Worm (Caenorhabditis elegans) whole organism, young adult: ENCODE data around the gene srxa-10.

ENCODE experiments used
- B0019.2 ChIP-seq: fragments of 200-800 bp; sonication (Bioruptor generic); conservative IDR thresholded peaks from 2 replicates; pipeline ENCODE4 v1.3.6; 2022; ENCODE audit warnings: missing genetic modification reagents, missing genetic modification characterization, missing compliant biosample characterization
- B0035.1 ChIP-seq: sonication (generic microtip); optimal IDR thresholded peaks from 2 replicates; lab custom pipeline; 2016; ENCODE audit warnings: missing genetic modification characterization, mild to moderate bottlenecking, missing compliant biosample characterization, missing genotype, missing genetic modification reagents
- D2030.7 ChIP-seq: fragments of 200-800 bp; sonication (Bioruptor generic); IDR thresholded peaks from 2 replicates; pipeline ENCODE4 v1.3.6; 2022; ENCODE audit warnings: missing genetic modification reagents, missing genetic modification characterization, missing compliant biosample characterization
- F23B12.7 ChIP-seq: sonication (generic microtip); optimal IDR thresholded peaks from 2 replicates; lab custom pipeline; 2017; ENCODE audit warnings: missing genetic modification characterization, mild to moderate bottlenecking, missing compliant biosample characterization, antibody characterized with exemption, moderate library complexity; ENCODE audit not compliant: insufficient read depth
- F33H1.4 ChIP-seq: fragments of 200-800 bp; sonication (Bioruptor generic); IDR thresholded peaks from 2 replicates; pipeline ENCODE4 v1.3.6; 2022; ENCODE audit warnings: missing genetic modification reagents, missing genetic modification characterization, missing compliant biosample characterization
- F49E8.2 ChIP-seq: sonication (generic microtip); optimal IDR thresholded peaks from 3 replicates; lab custom pipeline; 2017; ENCODE audit warnings: missing genetic modification characterization, mild to moderate bottlenecking, missing compliant biosample characterization, antibody characterized with exemption, moderate library complexity; ENCODE audit not compliant: insufficient read depth
- F57C9.4 ChIP-seq: sonication (generic microtip); optimal IDR thresholded peaks from 2 replicates; lab custom pipeline; 2017; ENCODE audit warnings: mild to moderate bottlenecking, missing genetic modification characterization, missing compliant biosample characterization
- T26A5.8 ChIP-seq: sonication (generic microtip); optimal IDR thresholded peaks from 2 replicates; lab custom pipeline; 2016; ENCODE audit warnings: missing genetic modification characterization, missing compliant biosample characterization
- Y53G8AR.9 ChIP-seq: fragments of 200-800 bp; sonication (Bioruptor generic); conservative IDR thresholded peaks from 2 replicates; pipeline ENCODE4 v1.3.6; 2022; ENCODE audit warnings: missing genetic modification reagents, missing genetic modification characterization, missing compliant biosample characterization
- ama-1 ChIP-seq, 3 experiments: fragments of 150-350 bp in 1 of 3; sonication (generic microtip) in 2 of 3; optimal IDR thresholded peaks; 2 replicates each; lab custom pipeline; 2014 to 2018; ENCODE audit warnings: missing biosample characterization in 2 of 3, missing genetic modification characterization in 2 of 3, missing genetic modification reagents in 2 of 3
- aptf-2 ChIP-seq: fragments of 200-800 bp; sonication (Bioruptor generic); conservative IDR thresholded peaks from 2 replicates; pipeline ENCODE4 v1.3.6; 2022; ENCODE audit warnings: missing genetic modification reagents, missing genetic modification characterization, missing compliant biosample characterization
- athp-1 ChIP-seq: sonication (generic microtip); optimal IDR thresholded peaks from 2 replicates; lab custom pipeline; 2017; ENCODE audit warnings: mild to moderate bottlenecking, missing genetic modification characterization, missing compliant biosample characterization
- attf-3 ChIP-seq: fragments of 200-800 bp; sonication (Bioruptor generic); conservative IDR thresholded peaks from 2 replicates; pipeline ENCODE4 v1.3.6; 2022; ENCODE audit warnings: missing genetic modification reagents, missing genetic modification characterization, missing compliant biosample characterization
- bed-2 ChIP-seq: fragments of 200-800 bp; sonication (Bioruptor generic); IDR thresholded peaks from 2 replicates; pipeline ENCODE4 v1.3.6; 2022; ENCODE audit warnings: missing genetic modification reagents, missing genetic modification characterization, missing compliant biosample characterization
- ccch-3 ChIP-seq: fragments of 200-800 bp; sonication (Bioruptor generic); optimal IDR thresholded peaks from 2 replicates; lab custom pipeline; 2018; ENCODE audit warnings: mild to moderate bottlenecking, missing genetic modification characterization, missing compliant biosample characterization
- ceh-100 ChIP-seq: fragments of 200-800 bp; sonication (Bioruptor generic); IDR thresholded peaks from 2 replicates; pipeline ENCODE4 v1.3.6; 2022; ENCODE audit warnings: missing genetic modification reagents, missing genetic modification characterization, missing compliant biosample characterization
- ceh-40 ChIP-seq: fragments of 200-800 bp; sonication (Bioruptor generic); IDR thresholded peaks from 2 replicates; pipeline ENCODE4 v1.3.6; 2022; ENCODE audit warnings: missing genetic modification characterization, missing compliant biosample characterization
- ceh-79 ChIP-seq: sonication (generic microtip); optimal IDR thresholded peaks from 2 replicates; lab custom pipeline; 2017; ENCODE audit warnings: mild to moderate bottlenecking, missing genetic modification characterization, missing compliant biosample characterization
- chd-7 ChIP-seq: sonication (generic microtip); optimal IDR thresholded peaks from 2 replicates; lab custom pipeline; 2016; ENCODE audit warnings: mild to moderate bottlenecking, missing genetic modification characterization, moderate library complexity, missing compliant biosample characterization
- die-1 ChIP-seq: sonication (generic microtip); optimal IDR thresholded peaks from 2 replicates; lab custom pipeline; 2016; ENCODE audit warnings: missing genotype, mild to moderate bottlenecking, missing genetic modification characterization, missing compliant biosample characterization
- dox-1 ChIP-seq: fragments of 200-800 bp; sonication (Bioruptor generic); IDR thresholded peaks from 2 replicates; pipeline ENCODE4 v1.3.6; 2022; ENCODE audit warnings: missing genetic modification reagents, missing genetic modification characterization, missing compliant biosample characterization
- dpff-1 ChIP-seq: sonication (generic microtip); optimal IDR thresholded peaks from 2 replicates; lab custom pipeline; 2017; ENCODE audit warnings: mild to moderate bottlenecking, missing genetic modification characterization, missing compliant biosample characterization
- efl-1 ChIP-seq: fragments of 150-350 bp; optimal IDR thresholded peaks from 2 replicates; lab custom pipeline; 2014; ENCODE audit warnings: missing biosample characterization, missing genetic modification reagents, missing genetic modification characterization
- ekl-4 ChIP-seq: fragments of 200-800 bp; sonication (Bioruptor generic); IDR thresholded peaks from 2 replicates; pipeline ENCODE4 v1.3.6; 2022; ENCODE audit warnings: missing genetic modification reagents, missing genetic modification characterization, missing compliant biosample characterization
- ets-4 ChIP-seq: fragments of 200-800 bp; sonication (Bioruptor generic); optimal IDR thresholded peaks from 2 replicates; lab custom pipeline; 2018; ENCODE audit warnings: mild to moderate bottlenecking, missing genetic modification characterization, missing compliant biosample characterization
- gei-17 ChIP-seq: fragments of 200-800 bp; sonication (Bioruptor generic); optimal IDR thresholded peaks from 2 replicates; lab custom pipeline; 2018; ENCODE audit warnings: mild to moderate bottlenecking, missing genetic modification characterization, missing compliant biosample characterization
- him-1 ChIP-seq: sonication (generic microtip); optimal IDR thresholded peaks from 2 replicates; lab custom pipeline; 2016; ENCODE audit warnings: missing genotype, missing genetic modification reagents, missing genetic modification characterization, missing compliant biosample characterization
- hmg-20 ChIP-seq: fragments of 200-800 bp; sonication (Bioruptor generic); IDR thresholded peaks from 2 replicates; pipeline ENCODE4 v1.3.6; 2022; ENCODE audit warnings: missing genetic modification reagents, missing genetic modification characterization, missing compliant biosample characterization
- hrde-1 ChIP-seq: sonication (generic microtip); optimal IDR thresholded peaks from 2 replicates; lab custom pipeline; 2016; ENCODE audit warnings: missing genetic modification characterization, mild to moderate bottlenecking, missing compliant biosample characterization, moderate library complexity, missing genotype, missing genetic modification reagents, borderline replicate concordance
- hsf-1 ChIP-seq: fragments of 200-800 bp; sonication (Bioruptor generic); IDR thresholded peaks from 2 replicates; pipeline ENCODE4 v1.3.6; 2022; ENCODE audit warnings: missing genetic modification reagents, missing genetic modification characterization, missing compliant biosample characterization
- let-607 ChIP-seq, 2 experiments: fragments of 200-800 bp in 1 of 2; sonication (Bioruptor generic) in 1 of 2; sonication (generic microtip) in 1 of 2; optimal IDR thresholded peaks; 2 replicates each; lab custom pipeline; 2016 to 2018; ENCODE audit warnings: mild to moderate bottlenecking in 2 of 2, missing compliant biosample characterization in 2 of 2, missing genetic modification characterization in 2 of 2, moderate library complexity in 2 of 2, missing genotype in 1 of 2
- lin-26 ChIP-seq: fragments of 200-800 bp; sonication (Bioruptor generic); IDR thresholded peaks from 2 replicates; pipeline ENCODE4 v1.3.6; 2022; ENCODE audit warnings: missing genetic modification reagents, missing genetic modification characterization, missing compliant biosample characterization
- lin-35 ChIP-seq, 3 experiments: fragments of 150-350 bp in 2 of 3; sonication (generic microtip) in 1 of 3; optimal IDR thresholded peaks; 2 replicates each; lab custom pipeline; 2014 to 2018; ENCODE audit warnings: missing biosample characterization in 3 of 3, missing genetic modification characterization in 3 of 3, missing genetic modification reagents in 3 of 3
- madf-10 ChIP-seq: sonication (generic microtip); optimal IDR thresholded peaks from 2 replicates; lab custom pipeline; 2016; ENCODE audit warnings: mild to moderate bottlenecking, missing genetic modification characterization, missing compliant biosample characterization
- mel-28 ChIP-seq: sonication (generic microtip); optimal IDR thresholded peaks from 2 replicates; lab custom pipeline; 2016; ENCODE audit warnings: borderline replicate concordance, mild to moderate bottlenecking, missing genetic modification characterization, missing compliant biosample characterization
- mes-4 ChIP-seq: sonication (generic microtip); optimal IDR thresholded peaks from 2 replicates; lab custom pipeline; 2016; ENCODE audit warnings: missing genotype, missing genetic modification characterization, missing compliant biosample characterization
- nfyb-1 ChIP-seq: fragments of 200-800 bp; sonication (Bioruptor generic); IDR thresholded peaks from 2 replicates; pipeline ENCODE4 v1.3.6; 2022; ENCODE audit warnings: missing genetic modification reagents, missing genetic modification characterization, missing compliant biosample characterization
- nhr-120 ChIP-seq: fragments of 200-800 bp; sonication (Bioruptor generic); IDR thresholded peaks from 2 replicates; pipeline ENCODE4 v1.3.6; 2022; ENCODE audit warnings: missing genetic modification characterization, missing compliant biosample characterization
- nhr-179 ChIP-seq: sonication (generic microtip); optimal IDR thresholded peaks from 2 replicates; lab custom pipeline; 2016; ENCODE audit warnings: mild to moderate bottlenecking, missing genetic modification characterization, missing compliant biosample characterization
- rec-8 ChIP-seq, 2 experiments: sonication (generic microtip); optimal IDR thresholded peaks; 2 replicates each; lab custom pipeline; 2016; ENCODE audit warnings: mild to moderate bottlenecking in 2 of 2, missing genetic modification characterization in 2 of 2, missing genetic modification reagents in 2 of 2, missing genotype in 2 of 2, missing biosample characterization in 1 of 2, missing compliant biosample characterization in 1 of 2, moderate library complexity in 1 of 2
- snpc-1.1 ChIP-seq: sonication (generic microtip); optimal IDR thresholded peaks from 2 replicates; lab custom pipeline; 2017; ENCODE audit warnings: missing genetic modification characterization, mild to moderate bottlenecking, missing compliant biosample characterization, antibody characterized with exemption, moderate library complexity, missing genotype, missing genetic modification reagents; ENCODE audit not compliant: insufficient read depth
- snpc-1.3 ChIP-seq: sonication (generic microtip); optimal IDR thresholded peaks from 2 replicates; lab custom pipeline; 2017; ENCODE audit warnings: missing genetic modification characterization, mild to moderate bottlenecking, missing compliant biosample characterization, antibody characterized with exemption, moderate library complexity, missing genotype, missing genetic modification reagents; ENCODE audit not compliant: insufficient read depth
- tbp1 ChIP-seq: fragments of 200-800 bp; sonication (Bioruptor generic); optimal IDR thresholded peaks from 2 replicates; lab custom pipeline; 2018; ENCODE audit warnings: mild to moderate bottlenecking, missing genetic modification characterization, missing compliant biosample characterization
- tbx-9 ChIP-seq: sonication (generic microtip); optimal IDR thresholded peaks from 2 replicates; lab custom pipeline; 2016; ENCODE audit warnings: borderline replicate concordance, missing genetic modification characterization, inconsistent platforms, missing compliant biosample characterization
- tlf-1 ChIP-seq: fragments of 200-800 bp; sonication (Bioruptor generic); optimal IDR thresholded peaks from 2 replicates; lab custom pipeline; 2018; ENCODE audit warnings: mild to moderate bottlenecking, missing genetic modification characterization, missing compliant biosample characterization
- unc-62 ChIP-seq: fragments of 150-350 bp; optimal IDR thresholded peaks from 2 replicates; lab custom pipeline; 2014; ENCODE audit warnings: missing biosample characterization, missing genetic modification reagents, missing genetic modification characterization
- zim-3 ChIP-seq: sonication (generic microtip); optimal IDR thresholded peaks from 2 replicates; lab custom pipeline; 2017; ENCODE audit warnings: mild to moderate bottlenecking, missing genetic modification characterization, moderate library complexity, missing compliant biosample characterization

Gene srxa-10

DNA sequence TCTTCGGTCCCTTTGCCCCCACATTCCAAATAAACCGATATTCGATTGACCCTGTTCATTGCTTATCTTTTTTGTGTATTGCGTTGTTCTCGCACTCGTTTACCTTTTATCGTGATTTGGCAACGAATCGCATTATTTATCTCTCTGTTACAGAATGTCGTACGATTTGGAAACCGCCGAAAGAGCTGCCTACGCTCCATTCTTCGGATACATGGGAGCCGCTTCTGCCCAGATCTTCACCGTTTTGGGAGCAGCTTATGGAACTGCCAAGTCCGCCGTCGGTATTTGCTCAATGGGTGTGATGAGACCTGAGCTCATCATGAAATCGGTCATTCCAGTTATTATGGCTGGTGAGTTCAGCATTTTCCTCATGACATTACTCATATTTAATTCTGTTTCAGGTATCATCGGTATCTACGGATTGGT, 14.3 kb downstream of the srxa-10 start, which contains the start of gene vha-2 (continued):
- TF ChIP-seq ama-1 (optimal IDR thresholded peaks at IDR 0.05; lab: Kevin White, UChicago), result no peak
- peak in 1 of 2 experiments; percentile 10 for TF ChIP-seq ama-1 (GFP tag; optimal IDR thresholded peaks at IDR 0.05; lab: Kevin White, UChicago)
- TF ChIP-seq ekl-4 (GFP tag; lab: Robert Waterston, UW), result peak; percentile 80
- TF ChIP-seq hrde-1 (tag; lab: Kevin White, UChicago), result peak; percentile 79
- TF ChIP-seq ceh-40 (GFP tag; lab: Robert Waterston, UW), result 0 out of 2 replicates have a peak, but pooled peaks have one; percentile 8
- no peak for TF ChIP-seq mel-28 (tag; lab: Kevin White, UChicago)
- TF ChIP-seq tbx-9, result no peak
- TF ChIP-seq snpc-1.3 (tag; lab: Kevin White, UChicago), result no peak
- TF ChIP-seq F57C9.4, result no peak
- no peak for TF ChIP-seq lin-35 (GFP tag; optimal IDR thresholded peaks at IDR 0.05; lab: Kevin White, UChicago)
- TF ChIP-seq B0035.1 (tag; lab: Kevin White, UChicago), result peak; percentile 55
- peak; percentile 77 for TF ChIP-seq athp-1 (tag; lab: Kevin White, UChicago)
- TF ChIP-seq lin-26 (GFP tag; lab: Robert Waterston, UW), result no peak
- TF ChIP-seq Y53G8AR.9 (GFP tag; lab: Robert Waterston, UW), result peak; percentile 80
- no peak for TF ChIP-seq aptf-2 (GFP tag; lab: Robert Waterston, UW)
- peak; percentile 31 for TF ChIP-seq dox-1
- TF ChIP-seq T26A5.8 (tag; lab: Kevin White, UChicago), result peak; percentile 30
- no peak for TF ChIP-seq snpc-1.1
- peak; percentile 66 for TF ChIP-seq ets-4
- TF ChIP-seq efl-1 (GFP tag; lab: Kevin White, UChicago), result no peak
- TF ChIP-seq ccch-3 (GFP tag; lab: Kevin White, UChicago), result no peak
- TF ChIP-seq ceh-79 (tag; lab: Kevin White, UChicago), result peak; percentile 53
- TF ChIP-seq dpff-1 (tag; lab: Kevin White, UChicago), result peak; percentile 11
- no peak for TF ChIP-seq nhr-120 (GFP tag; lab: Robert Waterston, UW)
- TF ChIP-seq F23B12.7 (tag; lab: Kevin White, UChicago), result no peak
- TF ChIP-seq nhr-179 (tag; lab: Kevin White, UChicago), result no peak
- peak; percentile 58 for TF ChIP-seq chd-7 (tag; lab: Kevin White, UChicago)
- TF ChIP-seq unc-62, result no peak
- no peak for TF ChIP-seq him-1 (tag; lab: Kevin White, UChicago)
- TF ChIP-seq tbp1 (GFP tag; lab: Kevin White, UChicago), result peak; percentile 31
- no peak for TF ChIP-seq B0019.2
- peak; percentile 23 for TF ChIP-seq madf-10
- no peak for TF ChIP-seq ceh-100 (GFP tag; lab: Robert Waterston, UW)
- TF ChIP-seq hmg-20 (GFP tag; lab: Robert Waterston, UW), result no peak
- no peak for TF ChIP-seq mes-4 (tag; lab: Kevin White, UChicago)
- TF ChIP-seq tlf-1 (GFP tag; lab: Kevin White, UChicago), result peak; percentile 76
- no peak for TF ChIP-seq gei-17
- TF ChIP-seq hsf-1 (GFP tag; lab: Robert Waterston, UW), result peak; percentile 76
- no peak; the same call in 1 of the 2 replicates for TF ChIP-seq F33H1.4 (GFP tag; lab: Robert Waterston, UW)
- peak; percentile 54 for TF ChIP-seq F49E8.2 (tag; lab: Kevin White, UChicago)
- no peak for TF ChIP-seq rec-8 (tag; optimal IDR thresholded peaks at IDR 0.05; lab: Kevin White, UChicago)
- peak; percentile 10; the same call in 1 of the 2 replicates for TF ChIP-seq D2030.7 (GFP tag; lab: Robert Waterston, UW)
- no peak for TF ChIP-seq bed-2 (GFP tag; lab: Robert Waterston, UW)
- TF ChIP-seq nfyb-1 (GFP tag; lab: Robert Waterston, UW), result peak; percentile 77
- no peak for TF ChIP-seq zim-3 (tag; lab: Kevin White, UChicago)
- TF ChIP-seq let-607 (tag; optimal IDR thresholded peaks at IDR 0.05; lab: Kevin White, UChicago), result peak in 1 of 2 experiments; percentile 30
- peak; percentile 62 for TF ChIP-seq die-1
- no peak for TF ChIP-seq attf-3 (GFP tag; lab: Robert Waterston, UW)
